Worm (Caenorhabditis elegans): ENCODE data around the gene zip-3.

DNA sequence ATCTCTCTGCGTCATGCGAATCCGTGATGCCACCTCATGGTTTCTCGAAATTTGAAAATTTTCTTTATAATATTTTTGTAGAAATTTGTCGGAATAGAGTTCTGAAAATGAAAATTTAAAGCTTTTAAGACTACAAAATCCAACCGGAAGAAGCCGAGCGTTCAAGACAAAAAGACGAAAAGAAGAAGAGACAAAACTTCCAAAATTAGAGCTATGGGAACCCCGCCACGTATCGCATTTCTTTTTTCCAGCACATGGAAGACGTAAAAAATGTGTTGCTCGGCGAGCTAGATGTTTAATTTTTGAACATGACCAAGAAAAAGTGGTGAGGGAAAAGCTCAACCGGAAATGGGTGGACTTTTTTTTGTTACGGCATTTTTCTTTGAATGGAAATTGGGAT lies 55.2 kb downstream of the zip-3 start, which contains the start of gene W02B8.1:
- no peak for TF ChIP-seq ama-1 (optimal IDR thresholded peaks at IDR 0.05)
- TF ChIP-seq scrt-1 (GFP tag; IDR thresholded peaks at IDR 0.05), result no peak
